Worm (Caenorhabditis elegans) whole organism, L3 larva: ENCODE measurements around the gene wdfy-3.

Source experiments
- R02D3.7 ChIP-seq: fragments of 150-350 bp; optimal IDR thresholded peaks from 2 replicates; lab custom pipeline; 2014; ENCODE audit warnings: missing biosample characterization, missing genetic modification characterization
- ZK546.5 ChIP-seq: sonication (generic microtip); optimal IDR thresholded peaks from 2 replicates; lab custom pipeline; 2017; ENCODE audit warnings: missing biosample characterization, missing genetic modification characterization
- aly-2 ChIP-seq: fragments of 150-350 bp; optimal IDR thresholded peaks from 2 replicates; lab custom pipeline; 2014; ENCODE audit warnings: missing biosample characterization, missing genetic modification characterization
- ama-1 ChIP-seq: fragments of 150-350 bp; optimal IDR thresholded peaks from 2 replicates; lab custom pipeline; 2018
- ceh-9 ChIP-seq: sonication (generic microtip); optimal IDR thresholded peaks from 2 replicates; lab custom pipeline; 2018; ENCODE audit warnings: missing biosample characterization, missing genetic modification characterization
- daf-12 ChIP-seq: fragments of 150-350 bp; optimal IDR thresholded peaks from 2 replicates; lab custom pipeline; 2014; ENCODE audit warnings: missing biosample characterization, missing genetic modification reagents, missing genetic modification characterization
- egl-5 ChIP-seq: fragments of 150-350 bp; optimal IDR thresholded peaks from 2 replicates; lab custom pipeline; 2017; ENCODE audit warnings: missing biosample characterization, missing genetic modification reagents, missing genetic modification characterization, inconsistent platforms
- elt-2 ChIP-seq: sonication (generic microtip); optimal IDR thresholded peaks from 2 replicates; lab custom pipeline; 2016; ENCODE audit warnings: missing genetic modification reagents, mild to moderate bottlenecking, missing genetic modification characterization, missing compliant biosample characterization
- elt-3 ChIP-seq, 3 experiments: fragments of 150-350 bp in 1 of 3; sonication (generic microtip) in 2 of 3; optimal IDR thresholded peaks; 2 replicates in 2 of 3; 4 replicates in 1 of 3; lab custom pipeline; 2014 to 2017; ENCODE audit warnings: missing biosample characterization in 3 of 3, missing genetic modification characterization in 3 of 3
- eor-1 ChIP-seq, 2 experiments: fragments of 150-350 bp; optimal IDR thresholded peaks; 2 replicates each; lab custom pipeline; 2014 to 2018; ENCODE audit warnings: missing biosample characterization in 2 of 2, missing genetic modification characterization in 2 of 2
- fkh-2 ChIP-seq: fragments of 150-350 bp; optimal IDR thresholded peaks from 2 replicates; lab custom pipeline; 2014; ENCODE audit warnings: missing biosample characterization, missing genetic modification reagents, missing genetic modification characterization
- fos-1 ChIP-seq: fragments of 150-350 bp; optimal IDR thresholded peaks from 2 replicates; lab custom pipeline; 2014; ENCODE audit warnings: missing biosample characterization, missing genetic modification characterization
- hmg-11 ChIP-seq: sonication (generic microtip); optimal IDR thresholded peaks from 2 replicates; lab custom pipeline; 2016; ENCODE audit warnings: missing genetic modification characterization, missing compliant biosample characterization
- jun-1 ChIP-seq: fragments of 150-350 bp; optimal IDR thresholded peaks from 2 replicates; lab custom pipeline; 2014; ENCODE audit warnings: missing biosample characterization, missing genetic modification reagents, missing genetic modification characterization
- lin-15B ChIP-seq: fragments of 150-350 bp; optimal IDR thresholded peaks from 2 replicates; lab custom pipeline; 2014; ENCODE audit warnings: missing biosample characterization, missing genetic modification characterization
- lin-39 ChIP-seq: fragments of 150-350 bp; optimal IDR thresholded peaks from 2 replicates; lab custom pipeline; 2018; ENCODE audit warnings: missing biosample characterization, missing genetic modification reagents, missing genetic modification characterization
- mdl-1 ChIP-seq: fragments of 150-350 bp; optimal IDR thresholded peaks from 2 replicates; lab custom pipeline; 2014; ENCODE audit warnings: missing biosample characterization, missing genetic modification characterization
- nfya-1 ChIP-seq: sonication (generic microtip); optimal IDR thresholded peaks from 2 replicates; lab custom pipeline; 2017; ENCODE audit warnings: missing genetic modification characterization, mild to moderate bottlenecking, missing compliant biosample characterization, antibody characterized with exemption, moderate library complexity; ENCODE audit not compliant: insufficient read depth
- nhr-11 ChIP-seq: fragments of 150-350 bp; optimal IDR thresholded peaks from 2 replicates; lab custom pipeline; 2014; ENCODE audit warnings: missing biosample characterization, missing genetic modification characterization
- nhr-23 ChIP-seq: fragments of 150-350 bp; optimal IDR thresholded peaks from 2 replicates; lab custom pipeline; 2014; ENCODE audit warnings: missing biosample characterization, missing genetic modification reagents, missing genetic modification characterization
- nhr-25 ChIP-seq: sonication (generic microtip); optimal IDR thresholded peaks from 2 replicates; lab custom pipeline; 2017; ENCODE audit warnings: missing biosample characterization, missing genetic modification characterization
- nhr-76 ChIP-seq: fragments of 150-350 bp; sonication (generic microtip); optimal IDR thresholded peaks from 5 replicates; lab custom pipeline; 2014; ENCODE audit warnings: missing biosample characterization, missing genetic modification characterization
- pha-4 ChIP-seq: fragments of 150-350 bp; optimal IDR thresholded peaks from 2 replicates; lab custom pipeline; 2014; ENCODE audit warnings: missing biosample characterization, missing genetic modification reagents, missing genetic modification characterization
- pqm-1 ChIP-seq: fragments of 150-350 bp; optimal IDR thresholded peaks from 2 replicates; lab custom pipeline; 2017; ENCODE audit warnings: missing biosample characterization, missing genetic modification characterization, inconsistent platforms
- skn-1 ChIP-seq: fragments of 150-350 bp; optimal IDR thresholded peaks from 2 replicates; lab custom pipeline; 2014; ENCODE audit warnings: missing biosample characterization, missing genetic modification characterization
- unc-39 ChIP-seq: sonication (generic microtip); optimal IDR thresholded peaks from 4 replicates; lab custom pipeline; 2017; ENCODE audit warnings: missing biosample characterization, missing genetic modification characterization
- unc-62 ChIP-seq: fragments of 150-350 bp; sonication (generic microtip); optimal IDR thresholded peaks from 4 replicates; lab custom pipeline; 2014; ENCODE audit warnings: missing biosample characterization, missing genetic modification reagents, missing genetic modification characterization
- zag-1 ChIP-seq: fragments of 150-350 bp; optimal IDR thresholded peaks from 2 replicates; lab custom pipeline; 2014; ENCODE audit warnings: missing biosample characterization, missing genetic modification characterization
- ztf-4 ChIP-seq: fragments of 150-350 bp; optimal IDR thresholded peaks from 2 replicates; lab custom pipeline; 2014; ENCODE audit warnings: missing biosample characterization, missing genetic modification characterization

Gene wdfy-3

ce11 chrIV:12616943-12617689 lies 36.1 kb upstream of the wdfy-3 start:
- TF ChIP-seq hmg-11 (tag; lab: Kevin White, UChicago) = peak; percentile 54
- peak; percentile 97 for TF ChIP-seq nfya-1
- TF ChIP-seq nhr-23 (tag; lab: Kevin White, UChicago) = no peak
- peak; percentile 50 for TF ChIP-seq lin-39

ce11 chrIV:12617934-12618333 lies 35.3 kb upstream of the wdfy-3 start:
- TF ChIP-seq jun-1 (tag; lab: Kevin White, UChicago) (no peak), elt-2 (tag; lab: Kevin White, UChicago) (no peak), egl-5 (no peak), nhr-76 (tag; lab: Kevin White, UChicago) (no peak), unc-62 (GFP tag; lab: Kevin White, UChicago) (no peak), daf-12 (tag; lab: Kevin White, UChicago) (no peak), eor-1 (tag; optimal IDR thresholded peaks at IDR 0.05; lab: Kevin White, UChicago) (no peak)

ce11 chrIV:12618877-12619276 lies 34.3 kb upstream of the wdfy-3 start:
- TF ChIP-seq elt-2 (tag; lab: Kevin White, UChicago) (peak; percentile 11), mdl-1 (tag; lab: Kevin White, UChicago) (no peak), nfya-1 (peak; percentile 0), pha-4 (peak; percentile 61), nhr-11 (tag; lab: Kevin White, UChicago) (no peak)

- TF ChIP-seq lin-15B = no peak
- TF ChIP-seq, all 47 proteins: peak for 0
Observed at ce11 chrIV:12620921-12621320, 32.3 kb upstream of the wdfy-3 start.

ce11 chrIV:12621483-12622078 lies 31.6 kb upstream of the wdfy-3 start:
- TF ChIP-seq pha-4 = peak; percentile 16
- peak; percentile 23 for TF ChIP-seq lin-39
- peak; percentile 44 for TF ChIP-seq lin-15B
- peak; percentile 34 for TF ChIP-seq nfya-1

- TF ChIP-seq elt-3 (tag; optimal IDR thresholded peaks at IDR 0.05; lab: Kevin White, UChicago) = no peak
- no peak for TF ChIP-seq lin-15B
- TF ChIP-seq aly-2 (tag; lab: Kevin White, UChicago) = no peak
- TF ChIP-seq unc-39 (tag; lab: Kevin White, UChicago) = no peak
- TF ChIP-seq fkh-2 (tag; lab: Kevin White, UChicago) = no peak
- TF ChIP-seq lin-39 = no peak
- no peak for TF ChIP-seq pha-4
- no peak for TF ChIP-seq zag-1 (tag; lab: Kevin White, UChicago)
- no peak for TF ChIP-seq ZK546.5 (tag; lab: Kevin White, UChicago)
- no peak for TF ChIP-seq R02D3.7 (tag; lab: Kevin White, UChicago)
- TF ChIP-seq skn-1 (tag; lab: Kevin White, UChicago) = no peak
- TF ChIP-seq fos-1 = no peak
- no peak for TF ChIP-seq ama-1
- no peak for TF ChIP-seq elt-2 (tag; lab: Kevin White, UChicago)
- no peak for TF ChIP-seq nhr-25 (tag; lab: Kevin White, UChicago)
- no peak for TF ChIP-seq pqm-1 (tag; lab: Kevin White, UChicago)
- no peak for TF ChIP-seq egl-5
- TF ChIP-seq ceh-9 = no peak
- no peak for TF ChIP-seq ztf-4 (tag; lab: Kevin White, UChicago)
- TF ChIP-seq, all 47 proteins: peak for 0
Observed at ce11 chrIV:12630922-12631321, 22.3 kb upstream of the wdfy-3 start, which contains the start of gene ark-1. Gene ark-1 (minus strand): TSS chrIV:12631022.

- peak; percentile 30 for TF ChIP-seq hmg-11 (tag; lab: Kevin White, UChicago)
- no peak for TF ChIP-seq pqm-1 (tag; lab: Kevin White, UChicago)
- TF ChIP-seq, all 47 proteins: peak for 1
Observed at ce11 chrIV:12632430-12632829, 20.8 kb upstream of the wdfy-3 start.
